Worm (Caenorhabditis elegans): Measurements from ENCODE around the gene bus-8A.

Gene bus-8A

DNA sequence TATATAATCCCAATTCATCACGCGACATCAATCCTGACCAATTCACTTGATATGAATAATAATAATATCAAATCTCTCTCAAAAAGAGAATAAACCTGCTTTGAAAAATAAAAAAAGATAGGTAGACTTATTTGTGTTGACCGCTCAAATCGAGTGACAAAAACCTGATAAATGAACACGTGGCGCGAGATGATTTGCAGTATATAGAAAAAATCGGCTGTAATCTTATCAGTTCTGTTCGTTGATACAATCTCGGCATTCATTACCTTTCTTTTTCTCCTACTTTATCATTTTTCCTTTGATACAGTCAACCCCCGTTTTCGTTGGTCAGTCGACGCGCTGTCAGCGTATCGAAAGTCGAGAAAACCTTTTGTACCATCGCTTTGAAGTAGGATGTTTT is 25.4 kb upstream of the bus-8A start:
- TF ChIP-seq nhr-47 (tag; optimal IDR thresholded peaks at IDR 0.05) (peak; percentile 12), nhr-85 (tag) (peak; percentile 84), ets-5 (GFP tag; IDR thresholded peaks at IDR 0.05) (no peak), vab-15 (tag; optimal IDR thresholded peaks at IDR 0.05) (no peak), swsn-7 (tag; optimal IDR thresholded peaks at IDR 0.05) (no peak), nhr-90 (tag; optimal IDR thresholded peaks at IDR 0.05; ENCODE audit: poor library complexity) (peak; percentile 61), nhr-20 (tag; optimal IDR thresholded peaks at IDR 0.05) (peak; percentile 76), mef-2 (tag; optimal IDR thresholded peaks at IDR 0.05) (no peak), nhr-71 (tag; optimal IDR thresholded peaks at IDR 0.05) (peak; percentile 71), sox-4 (tag; optimal IDR thresholded peaks at IDR 0.05) (no peak), elt-2 (tag; optimal IDR thresholded peaks at IDR 0.05) (peak; percentile 87), grh-1 (GFP tag; IDR thresholded peaks at IDR 0.05) (peak; percentile 61), ztf-4 (tag; optimal IDR thresholded peaks at IDR 0.05) (no peak), lin-39 (tag; optimal IDR thresholded peaks at IDR 0.05) (no peak), lin-35 (GFP tag; optimal IDR thresholded peaks at IDR 0.05) (peak in 1 of 2 experiments; percentile 39), mdl-1 (tag; optimal IDR thresholded peaks at IDR 0.05) (peak in 1 of 2 experiments; percentile 71), blmp-1 (tag; optimal IDR thresholded peaks at IDR 0.05) (peak; percentile 62), C34B4.2 (tag; optimal IDR thresholded peaks at IDR 0.05) (no peak), pqm-1 (tag; optimal IDR thresholded peaks at IDR 0.05) (no peak), mab-9 (GFP tag; IDR thresholded peaks at IDR 0.05) (no peak), lin-14 (GFP tag; optimal IDR thresholded peaks at IDR 0.05) (peak; percentile 75), hlh-4 (tag; optimal IDR thresholded peaks at IDR 0.05) (no peak), ceh-63 (GFP tag; optimal IDR thresholded peaks at IDR 0.05) (no peak), ceh-82 (tag; optimal IDR thresholded peaks at IDR 0.05) (no peak), snpc-4 (tag; optimal IDR thresholded peaks at IDR 0.05) (no peak), lin-15B (tag; optimal IDR thresholded peaks at IDR 0.05) (no peak), nhr-28 (tag; optimal IDR thresholded peaks at IDR 0.05) (no peak), unc-62 (GFP tag; optimal IDR thresholded peaks at IDR 0.05) (no peak), ces-1 (GFP tag; optimal IDR thresholded peaks at IDR 0.05) (no peak), pag-3 (tag; optimal IDR thresholded peaks at IDR 0.05; ENCODE audit: borderline replicate concordance, insufficient read depth) (no peak), ceh-8 (GFP tag; optimal IDR thresholded peaks at IDR 0.05) (no peak), unc-86 (tag; optimal IDR thresholded peaks at IDR 0.05) (no peak), skn-1 (tag; optimal IDR thresholded peaks at IDR 0.05) (no peak), lsy-2 (tag; optimal IDR thresholded peaks at IDR 0.05) (no peak), nhr-76 (tag; optimal IDR thresholded peaks at IDR 0.05) (no peak), egl-13 (tag; optimal IDR thresholded peaks at IDR 0.05) (no peak), ztf-11 (tag; optimal IDR thresholded peaks at IDR 0.05) (no peak), hlh-17 (GFP tag; optimal IDR thresholded peaks at IDR 0.05; ENCODE audit: borderline replicate concordance) (no peak), C04F5.9 (tag; optimal IDR thresholded peaks at IDR 0.05) (no peak), aha-1 (tag; optimal IDR thresholded peaks at IDR 0.05) (no peak), snu-23 (GFP tag; optimal IDR thresholded peaks at IDR 0.05) (peak; percentile 47), ceh-90 (tag; optimal IDR thresholded peaks at IDR 0.05) (no peak), mep-1 (tag; optimal IDR thresholded peaks at IDR 0.05) (no peak), unc-130 (tag; optimal IDR thresholded peaks at IDR 0.05) (no peak), rnt-1 (tag; optimal IDR thresholded peaks at IDR 0.05) (no peak), tbx-2 (tag; optimal IDR thresholded peaks at IDR 0.05) (no peak), sptf-1 (tag; optimal IDR thresholded peaks at IDR 0.05) (no peak), ama-1 (optimal IDR thresholded peaks at IDR 0.05) (no peak), unc-98 (GFP tag; IDR thresholded peaks at IDR 0.05) (no peak), elt-3 (tag; optimal IDR thresholded peaks at IDR 0.05) (peak; percentile 63 to 99 (median 94)), fos-1 (tag; optimal IDR thresholded peaks at IDR 0.05) (no peak)

All from whole organism, L1 larva.